Worm (Caenorhabditis elegans): Measurements from ENCODE around the gene stn-2.

The stn-2 gene

DNA sequence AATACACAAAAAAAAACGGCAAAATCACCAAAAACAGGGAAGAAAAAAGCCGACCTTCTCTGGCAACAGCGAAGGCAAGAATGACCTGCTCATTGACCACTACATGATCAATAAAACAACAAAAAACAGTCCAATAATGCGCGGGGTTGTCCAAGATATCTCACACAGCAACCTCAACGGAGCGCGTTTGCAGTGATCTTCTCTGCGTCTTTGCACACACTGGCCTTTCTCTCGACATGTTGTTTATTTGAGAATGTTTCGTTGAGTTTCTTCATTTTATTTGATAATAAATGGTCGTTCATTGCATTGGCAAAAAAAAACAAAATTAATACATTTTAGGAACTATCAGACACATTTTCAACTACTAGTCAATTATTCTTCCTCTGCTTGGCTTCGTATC is 18.8 kb downstream of the stn-2 start:
- no peak for TF ChIP-seq rnt-1 (tag; optimal IDR thresholded peaks at IDR 0.05)
- TF ChIP-seq ceh-18 (tag; optimal IDR thresholded peaks at IDR 0.05), result peak; percentile 41

DNA sequence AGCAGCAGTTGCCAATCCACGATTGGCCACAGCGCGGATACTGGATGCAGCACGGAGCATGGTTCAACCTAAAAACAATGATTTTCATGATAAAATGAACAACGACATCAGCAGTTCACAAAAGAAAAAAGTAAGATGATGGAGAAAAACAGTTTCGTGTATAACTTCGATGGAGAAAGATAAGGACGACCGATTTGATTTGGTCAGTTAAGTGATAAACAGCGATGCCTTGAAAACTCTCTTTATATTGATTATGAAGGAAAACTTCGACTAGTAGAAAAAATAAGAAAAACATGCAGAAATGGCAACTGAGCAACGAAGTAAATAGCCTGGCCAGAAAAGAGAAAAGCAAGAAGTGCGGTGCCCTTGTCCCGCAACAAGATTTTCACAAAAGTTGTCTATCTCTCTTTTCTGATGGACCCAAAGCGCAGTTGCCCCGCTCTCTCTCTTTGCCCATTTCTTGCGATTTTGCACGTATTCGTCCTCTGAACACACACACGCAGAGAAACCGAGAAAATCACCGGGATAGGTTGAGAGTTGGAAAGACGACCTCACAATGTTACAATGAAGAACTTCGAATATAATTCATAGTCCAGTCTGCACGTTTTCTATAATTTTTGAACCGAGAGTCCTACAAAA is 19.4 kb downstream of the stn-2 start, which contains the start of gene pcca-1:
Gene pcca-1, minus strand, starts transcription at position 68 of the 639 bp plus-strand sequence.
- peak; percentile 30 for TF ChIP-seq ceh-18 (tag; optimal IDR thresholded peaks at IDR 0.05)
- no peak for TF ChIP-seq ceh-30 (tag; optimal IDR thresholded peaks at IDR 0.05)
- peak; percentile 18 for TF ChIP-seq elt-2 (tag; optimal IDR thresholded peaks at IDR 0.05)

DNA sequence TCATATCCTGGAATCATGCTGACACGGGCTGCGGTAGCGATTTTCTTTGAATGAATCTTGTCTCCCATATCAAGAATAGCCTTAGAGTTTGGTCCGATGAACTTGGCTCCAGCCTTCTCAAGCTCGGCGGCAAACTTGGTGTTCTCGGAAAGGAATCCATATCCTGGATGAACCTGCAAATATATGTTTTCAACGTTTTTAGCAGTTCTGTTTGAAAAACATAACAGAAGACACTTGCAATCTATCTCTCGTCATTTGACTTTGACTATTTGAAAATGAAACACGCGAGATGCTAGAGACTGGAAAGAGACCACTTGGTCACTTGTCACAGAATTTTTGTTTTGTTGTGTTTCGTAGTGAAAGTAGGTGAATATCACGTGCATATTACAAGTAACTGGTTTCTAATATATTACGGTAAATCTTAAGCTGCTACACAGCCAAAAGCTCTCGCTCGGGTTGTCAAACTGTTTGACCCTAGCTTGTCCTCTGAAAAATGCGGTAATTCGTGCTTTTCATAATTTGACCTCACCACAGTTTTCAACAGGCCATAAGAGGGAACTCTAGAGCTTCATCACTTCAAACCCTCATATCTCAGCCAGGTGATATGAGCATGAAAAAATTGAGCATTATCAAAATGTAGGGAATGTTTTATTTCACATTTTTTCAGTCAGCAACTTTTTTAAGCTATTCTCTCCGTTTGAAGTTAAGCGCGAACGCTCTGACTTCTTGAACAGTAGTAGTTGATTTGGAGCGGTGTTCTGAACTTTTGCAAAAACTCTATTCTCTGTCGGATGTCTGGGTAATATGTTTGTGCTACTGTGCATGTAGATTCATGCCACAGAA is 20.6 kb downstream of the stn-2 start:
- TF ChIP-seq unc-3 (GFP tag; conservative IDR thresholded peaks at IDR 0.05), result no peak
- TF ChIP-seq unc-3 (tag; optimal IDR thresholded peaks at IDR 0.05), result no peak
- no peak for TF ChIP-seq pha-2 (tag; optimal IDR thresholded peaks at IDR 0.05)
- TF ChIP-seq sox-4 (tag; optimal IDR thresholded peaks at IDR 0.05), result no peak
- no peak for TF ChIP-seq K02D7.2 (tag; optimal IDR thresholded peaks at IDR 0.05)
- no peak for TF ChIP-seq ceh-22 (tag; optimal IDR thresholded peaks at IDR 0.05)
- TF ChIP-seq tbx-7 (tag; optimal IDR thresholded peaks at IDR 0.05), result no peak
- TF ChIP-seq nhr-11 (tag; optimal IDR thresholded peaks at IDR 0.05), result no peak
- TF ChIP-seq ceh-2 (tag; optimal IDR thresholded peaks at IDR 0.05), result no peak
- no peak for TF ChIP-seq ref-2 (tag; optimal IDR thresholded peaks at IDR 0.05)
- TF ChIP-seq sdc-2 (tag; optimal IDR thresholded peaks at IDR 0.05), result no peak
- TF ChIP-seq pqm-1 (tag; optimal IDR thresholded peaks at IDR 0.05), result no peak
- TF ChIP-seq fkh-6 (tag; optimal IDR thresholded peaks at IDR 0.05), result no peak
- TF ChIP-seq sox-2 (GFP tag; IDR thresholded peaks at IDR 0.05), result no peak
- no peak for TF ChIP-seq ceh-30 (tag; optimal IDR thresholded peaks at IDR 0.05)
- no peak for TF ChIP-seq lim-6 (tag; optimal IDR thresholded peaks at IDR 0.05)
- TF ChIP-seq C08G9.2 (tag; optimal IDR thresholded peaks at IDR 0.05), result no peak

DNA sequence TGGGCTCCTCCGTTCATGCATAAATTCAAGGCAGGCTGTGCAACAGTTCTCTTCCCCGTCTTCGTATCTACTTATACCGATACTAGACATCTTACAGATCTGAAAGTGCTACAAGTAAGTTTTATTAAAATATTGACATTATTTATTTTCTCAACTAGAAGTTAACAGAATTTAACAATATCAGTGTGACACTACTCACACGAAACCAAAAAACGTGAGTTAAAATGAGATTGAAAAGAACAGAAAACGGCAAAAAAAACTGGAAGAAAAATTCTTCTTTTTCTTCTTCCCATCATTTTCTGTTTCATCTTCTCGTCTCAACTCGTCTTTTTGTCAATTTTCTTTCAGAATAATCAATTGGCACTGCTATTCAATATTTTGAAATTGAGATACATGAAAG is 23.5 kb downstream of the stn-2 start, which contains the start of gene F27D9.12:
Gene F27D9.12, minus strand, starts transcription at position 101 of the 400 bp plus-strand sequence.
- no peak for TF ChIP-seq unc-3 (GFP tag; conservative IDR thresholded peaks at IDR 0.05)
- no peak for TF ChIP-seq unc-3 (tag; optimal IDR thresholded peaks at IDR 0.05)
- no peak for TF ChIP-seq unc-42 (tag; optimal IDR thresholded peaks at IDR 0.05)
- no peak for TF ChIP-seq eyg-1 (tag; optimal IDR thresholded peaks at IDR 0.05)
- no peak for TF ChIP-seq hlh-8 (tag; optimal IDR thresholded peaks at IDR 0.05)
- TF ChIP-seq ets-4 (tag; optimal IDR thresholded peaks at IDR 0.05), result no peak
- no peak for TF ChIP-seq ceh-48 (tag; optimal IDR thresholded peaks at IDR 0.05)

DNA sequence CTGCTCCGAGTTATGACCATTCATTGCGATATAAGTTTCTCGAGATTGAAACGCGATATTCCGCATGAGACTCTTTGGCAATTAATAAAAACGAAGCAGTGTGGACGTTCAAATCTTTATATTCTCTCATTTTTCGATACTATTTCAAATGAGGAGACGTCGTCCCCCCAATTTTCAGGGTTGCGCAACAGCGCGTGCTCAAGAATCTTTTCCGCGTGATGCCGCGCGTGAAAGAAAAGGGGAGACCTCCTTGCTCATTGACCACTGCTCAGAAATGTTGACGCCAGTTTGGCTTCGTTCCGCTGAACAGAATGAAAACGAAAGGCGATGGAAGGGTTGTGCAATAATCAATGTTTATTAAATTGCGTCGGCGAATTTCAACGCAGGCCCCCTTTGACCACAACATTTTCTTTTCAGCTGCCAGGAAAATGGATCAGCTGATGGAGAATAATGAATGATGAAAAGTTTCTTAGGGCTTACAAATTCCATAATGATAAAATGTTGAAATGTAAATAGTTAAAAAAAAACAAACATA is 24.9 kb downstream of the stn-2 start:
- TF ChIP-seq syd-9 (tag; optimal IDR thresholded peaks at IDR 0.05) (no peak), ceh-14 (tag; optimal IDR thresholded peaks at IDR 0.05) (peak; percentile 42), ceh-24 (tag; optimal IDR thresholded peaks at IDR 0.05) (no peak), hlh-30 (tag; optimal IDR thresholded peaks at IDR 0.05; ENCODE audit: insufficient read depth) (peak; percentile 64), ceh-31 (tag; optimal IDR thresholded peaks at IDR 0.05) (peak; percentile 30), ceh-6 (GFP tag; optimal IDR thresholded peaks at IDR 0.05) (no peak), unc-42 (tag; optimal IDR thresholded peaks at IDR 0.05) (peak; percentile 76)
